Fruit fly (Drosophila melanogaster) whole organism, wandering third instar larva: ENCODE data around the gene Nup153.

Source experiments
- Dif ChIP-seq: fragments of 200-275, 200-300 bp; sonication (Bioruptor generic); optimal IDR thresholded peaks from 2 replicates; lab custom pipeline; 2018; ENCODE audit warnings: missing biosample characterization, missing genetic modification characterization; ENCODE audit not compliant: partially characterized antibody
- Hnf4 ChIP-seq: fragments of 200-800 bp; sonication (Bioruptor generic); optimal IDR thresholded peaks from 2 replicates; lab custom pipeline; 2016; ENCODE audit warnings: missing biosample characterization, mild to moderate bottlenecking, missing genetic modification characterization
- Hr78 ChIP-seq: fragments of >200 bp; optimal IDR thresholded peaks from 2 replicates; lab custom pipeline; 2017; ENCODE audit warnings: missing biosample characterization, missing genetic modification characterization
- OdsH ChIP-seq: fragments of 200-800 bp; sonication (Bioruptor generic); optimal IDR thresholded peaks from 2 replicates; lab custom pipeline; 2016; ENCODE audit warnings: missing biosample characterization, mild to moderate bottlenecking, missing genetic modification characterization
- Sp1 ChIP-seq: fragments of 200-800 bp; sonication (Bioruptor generic); optimal IDR thresholded peaks from 3 replicates; lab custom pipeline; 2019; ENCODE audit warnings: missing biosample characterization, mild to moderate bottlenecking, missing genetic modification characterization, moderate library complexity
- br ChIP-seq: fragments of 200-800 bp; sonication (Bioruptor generic); optimal IDR thresholded peaks from 2 replicates; lab custom pipeline; 2016; ENCODE audit warnings: missing biosample characterization, missing genetic modification characterization
- fru ChIP-seq: fragments of 200-800 bp; sonication (Bioruptor generic); optimal IDR thresholded peaks from 3 replicates; lab custom pipeline; 2016; ENCODE audit warnings: missing biosample characterization, mild to moderate bottlenecking, missing genetic modification characterization
- h ChIP-seq: fragments of 200-800 bp; sonication (Bioruptor generic); optimal IDR thresholded peaks from 3 replicates; lab custom pipeline; 2016; ENCODE audit warnings: missing biosample characterization, mild to moderate bottlenecking, missing genetic modification characterization
- pan ChIP-seq: fragments of >200 bp; optimal IDR thresholded peaks from 2 replicates; lab custom pipeline; 2017
- psq ChIP-seq: fragments of 200-800 bp; sonication (Bioruptor generic); optimal IDR thresholded peaks from 3 replicates; lab custom pipeline; 2017; ENCODE audit warnings: missing biosample characterization, mild to moderate bottlenecking, missing genetic modification characterization, moderate library complexity

DNA sequence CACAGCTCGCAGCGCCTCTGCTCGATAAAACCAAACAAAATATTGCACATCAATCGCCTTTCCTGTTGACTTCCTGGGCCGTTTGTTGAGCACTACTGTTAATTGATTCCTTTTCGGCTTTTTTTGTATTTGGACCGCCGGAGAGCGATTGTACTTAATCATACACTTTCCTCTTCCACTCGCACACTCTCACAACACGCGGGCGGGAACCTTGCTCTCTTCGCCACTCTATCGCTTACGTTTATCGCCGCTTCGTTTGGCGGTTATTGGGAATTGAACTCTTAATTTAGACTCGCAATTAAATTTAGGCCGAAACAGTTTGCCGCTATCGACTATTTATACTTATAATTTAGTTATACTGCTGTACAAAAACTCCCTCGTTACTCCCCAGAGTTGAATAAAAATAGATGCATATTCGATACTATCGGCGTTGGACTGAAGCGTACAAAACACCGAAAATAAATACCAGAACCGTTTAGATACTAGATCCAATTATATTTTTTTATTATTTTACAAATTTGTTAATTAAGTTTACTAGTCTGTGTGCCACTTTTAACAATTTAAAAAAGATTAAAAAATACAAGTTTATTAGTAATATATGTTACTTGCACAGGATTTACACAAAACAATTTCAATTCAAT, 45.4 kb upstream of the Nup153 start, which contains the start of gene Arp2:
- TF ChIP-seq psq (GFP tag; lab: Kevin White, UChicago) (no peak), br (GFP tag; lab: Kevin White, UChicago) (no peak), fru (no peak), h (GFP tag; lab: Kevin White, UChicago) (no peak), Sp1 (GFP tag; lab: Kevin White, UChicago) (no peak), Hnf4 (GFP tag; lab: Kevin White, UChicago) (no peak), OdsH (GFP tag; lab: Kevin White, UChicago) (no peak), pan (lab: Kevin White, UChicago) (no peak), Hr78 (GFP tag; lab: Kevin White, UChicago) (no peak), Dif (GFP tag; lab: Kevin White, UChicago) (no peak)
